Fruit fly (Drosophila melanogaster) whole organism, pupa: Measurements from ENCODE around the gene CG10486.

Experiments used
- CG10348 ChIP-seq: fragments of 200-800 bp; sonication (Bioruptor generic); IDR thresholded peaks from 2 replicates; pipeline ENCODE4 v1.3.6; 2022; ENCODE audit warnings: missing biosample characterization, missing genetic modification characterization
- CG12605 ChIP-seq: fragments of 200-800 bp; sonication (Bioruptor generic); IDR thresholded peaks from 2 replicates; pipeline ENCODE4 v1.3.6; 2022; ENCODE audit warnings: missing biosample characterization, missing genetic modification characterization
- CG13204 ChIP-seq: fragments of 200-800 bp; sonication (Bioruptor generic); optimal IDR thresholded peaks from 2 replicates; lab custom pipeline; 2018; ENCODE audit warnings: missing biosample characterization, mild to moderate bottlenecking, missing genetic modification characterization, moderate library complexity
- CG14655 ChIP-seq: fragments of 200-800 bp; sonication (Bioruptor generic); optimal IDR thresholded peaks from 3 replicates; lab custom pipeline; 2017; ENCODE audit warnings: mild to moderate bottlenecking, missing biosample characterization, missing genetic modification reagents, missing genetic modification characterization
- CG15710 ChIP-seq: fragments of 200-800 bp; sonication (Bioruptor generic); optimal IDR thresholded peaks from 2 replicates; lab custom pipeline; 2018; ENCODE audit warnings: missing biosample characterization, mild to moderate bottlenecking, missing genetic modification characterization, moderate library complexity
- CG17806 ChIP-seq: fragments of 200-800 bp; sonication (Bioruptor generic); optimal IDR thresholded peaks from 2 replicates; lab custom pipeline; 2018; ENCODE audit warnings: missing biosample characterization, mild to moderate bottlenecking, missing genetic modification characterization, moderate library complexity
- CG32121 ChIP-seq: fragments of 200-800 bp; sonication (Bioruptor generic); IDR thresholded peaks from 2 replicates; pipeline ENCODE4 v1.3.6; 2022; ENCODE audit warnings: missing biosample characterization, missing genetic modification characterization
- CG34367 ChIP-seq: fragments of 200-800 bp; sonication (Bioruptor generic); optimal IDR thresholded peaks from 2 replicates; lab custom pipeline; 2018; ENCODE audit warnings: missing biosample characterization, mild to moderate bottlenecking, missing genetic modification characterization
- CG4496 ChIP-seq: fragments of 200-800 bp; sonication (Bioruptor generic); IDR thresholded peaks from 3 replicates; pipeline ENCODE4 v1.3.6; 2022; ENCODE audit warnings: missing biosample characterization, missing genetic modification characterization
- CG8159 ChIP-seq: fragments of 200-800 bp; sonication (Bioruptor generic); optimal IDR thresholded peaks from 3 replicates; lab custom pipeline; 2018; ENCODE audit warnings: missing biosample characterization, mild to moderate bottlenecking, missing genetic modification characterization, moderate library complexity
- CG8301 ChIP-seq: fragments of 200-800 bp; sonication (Bioruptor generic); optimal IDR thresholded peaks from 2 replicates; lab custom pipeline; 2018; ENCODE audit warnings: missing biosample characterization, mild to moderate bottlenecking, missing genetic modification characterization
- CG9948 ChIP-seq: fragments of 200-800 bp; sonication (Bioruptor generic); optimal IDR thresholded peaks from 2 replicates; lab custom pipeline; 2018; ENCODE audit warnings: missing biosample characterization, mild to moderate bottlenecking, missing genetic modification characterization, moderate library complexity
- D1 ChIP-seq: fragments of 200-800 bp; sonication (Bioruptor generic); optimal IDR thresholded peaks from 2 replicates; lab custom pipeline; 2018; ENCODE audit warnings: missing biosample characterization, mild to moderate bottlenecking, missing genetic modification characterization, moderate library complexity
- EcR ChIP-seq: fragments of 200-800 bp; sonication (Bioruptor generic); optimal IDR thresholded peaks from 3 replicates; lab custom pipeline; 2019; ENCODE audit warnings: missing biosample characterization, missing genetic modification characterization, mild to moderate bottlenecking, moderate library complexity, missing genetic modification reagents
- Pif1A ChIP-seq: fragments of 200-800 bp; sonication (Bioruptor generic); optimal IDR thresholded peaks from 3 replicates; lab custom pipeline; 2016; ENCODE audit warnings: missing biosample characterization, missing genetic modification characterization
- Pif1B ChIP-seq: fragments of 200-800 bp; sonication (Bioruptor generic); optimal IDR thresholded peaks from 3 replicates; lab custom pipeline; 2016; ENCODE audit warnings: missing biosample characterization, missing genetic modification characterization
- Snoo ChIP-seq: fragments of 200-800 bp; sonication (Bioruptor generic); optimal IDR thresholded peaks from 3 replicates; lab custom pipeline; 2017; ENCODE audit warnings: missing biosample characterization, mild to moderate bottlenecking, missing genetic modification characterization, inconsistent platforms
- fd96Ca ChIP-seq: fragments of 200-800 bp; sonication (Bioruptor generic); IDR thresholded peaks from 3 replicates; pipeline ENCODE4 v1.3.6; 2022; ENCODE audit warnings: missing biosample characterization, missing genetic modification characterization
- gl ChIP-seq: fragments of 200-800 bp; sonication (Bioruptor generic); optimal IDR thresholded peaks from 2 replicates; lab custom pipeline; 2018; ENCODE audit warnings: missing biosample characterization, mild to moderate bottlenecking, missing genetic modification characterization
- rn ChIP-seq: fragments of 200-800 bp; sonication (Bioruptor generic); IDR thresholded peaks from 2 replicates; pipeline ENCODE4 v1.3.6; 2022; ENCODE audit warnings: missing biosample characterization, missing genetic modification characterization

The CG10486 gene

DNA sequence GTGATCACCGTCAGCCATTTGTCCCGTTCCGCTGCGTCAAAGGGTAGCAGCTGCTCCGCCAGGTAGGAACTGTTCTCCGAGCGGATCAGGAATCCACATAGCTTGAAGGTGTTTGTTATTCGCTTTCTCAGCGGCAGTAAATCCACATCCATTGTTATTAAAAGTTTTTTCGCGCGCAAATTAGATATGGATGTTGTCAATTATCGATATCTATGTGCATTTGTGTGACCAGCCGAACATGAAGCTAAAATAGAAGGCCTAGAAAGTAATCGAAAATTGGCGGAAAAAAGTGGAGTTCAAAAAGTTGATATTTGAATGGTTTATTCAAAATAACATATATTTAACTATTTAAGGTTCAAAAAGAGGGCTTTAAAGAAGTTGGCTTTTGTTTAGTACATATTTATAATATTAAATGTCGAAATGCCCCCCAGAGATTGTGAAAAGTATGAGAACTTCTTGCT lies 9.2 kb downstream of the CG10486 start, which contains the start of the genes PolE2 and CG5592:
Gene PolE2 (minus strand): TSS at position 208 of the 461 bp plus-strand sequence.
Gene CG5592 (plus strand): TSS at position 411 of the 461 bp plus-strand sequence.
- TF ChIP-seq fd96Ca (GFP tag; lab: Robert Waterston, UW) (no peak), CG32121 (GFP tag; lab: Robert Waterston, UW) (no peak), CG13204 (no peak), CG8159 (tag; lab: Kevin White, UChicago) (no peak), CG17806 (tag; lab: Kevin White, UChicago) (no peak)

DNA sequence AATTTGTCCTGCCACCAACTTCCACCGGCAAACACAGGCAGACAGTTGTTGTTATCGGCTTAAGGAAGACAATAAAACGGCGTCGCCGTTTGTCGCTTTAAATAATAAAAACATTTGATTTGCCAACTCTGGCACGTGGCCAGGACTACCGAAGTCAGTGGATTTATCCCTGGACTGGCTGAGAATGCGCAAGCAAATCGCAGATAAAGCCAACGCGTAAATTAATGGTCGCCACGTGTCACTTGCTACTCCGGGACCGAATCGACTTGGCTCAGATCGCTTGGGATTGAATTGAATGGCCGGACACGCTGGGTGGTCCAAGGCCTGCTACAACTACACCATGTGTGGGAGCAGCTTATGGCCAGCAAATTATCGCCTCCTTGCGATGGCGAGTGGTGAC lies 13.4 kb downstream of the CG10486 start:
- no peak for TF ChIP-seq CG32121 (GFP tag; lab: Robert Waterston, UW)
- no peak for TF ChIP-seq CG9948 (tag; lab: Kevin White, UChicago)
- TF ChIP-seq CG15710 (tag; lab: Kevin White, UChicago) = no peak
- no peak for TF ChIP-seq Pif1B (GFP tag; lab: Kevin White, UChicago)
- TF ChIP-seq CG10348 (GFP tag; lab: Robert Waterston, UW) = no peak
- TF ChIP-seq CG34367 (tag; lab: Kevin White, UChicago) = no peak
- no peak for TF ChIP-seq CG4496 (GFP tag; lab: Robert Waterston, UW)
- no peak for TF ChIP-seq EcR (GFP tag; lab: Kevin White, UChicago)

DNA sequence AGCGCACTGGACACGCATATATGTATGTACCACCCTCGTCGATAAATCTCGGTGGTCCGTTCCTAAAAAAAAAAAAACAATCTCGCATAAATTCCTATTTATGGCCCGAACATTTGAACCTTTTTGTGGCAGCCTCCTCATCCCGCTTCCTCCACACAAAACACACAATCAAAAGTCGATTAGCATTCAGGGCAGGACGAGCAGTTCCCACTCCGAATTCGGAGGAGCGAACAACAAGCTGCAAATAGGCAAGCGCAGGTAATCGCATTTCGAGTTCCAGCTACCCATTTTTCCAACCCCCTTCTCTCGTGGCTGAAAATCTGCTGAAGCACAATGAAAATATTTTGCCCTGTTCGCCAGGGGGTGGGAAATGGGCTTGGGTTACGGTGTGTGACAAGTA lies 14.7 kb downstream of the CG10486 start:
- TF ChIP-seq fd96Ca (GFP tag; lab: Robert Waterston, UW) = no peak
- no peak for TF ChIP-seq gl (tag; lab: Kevin White, UChicago)

DNA sequence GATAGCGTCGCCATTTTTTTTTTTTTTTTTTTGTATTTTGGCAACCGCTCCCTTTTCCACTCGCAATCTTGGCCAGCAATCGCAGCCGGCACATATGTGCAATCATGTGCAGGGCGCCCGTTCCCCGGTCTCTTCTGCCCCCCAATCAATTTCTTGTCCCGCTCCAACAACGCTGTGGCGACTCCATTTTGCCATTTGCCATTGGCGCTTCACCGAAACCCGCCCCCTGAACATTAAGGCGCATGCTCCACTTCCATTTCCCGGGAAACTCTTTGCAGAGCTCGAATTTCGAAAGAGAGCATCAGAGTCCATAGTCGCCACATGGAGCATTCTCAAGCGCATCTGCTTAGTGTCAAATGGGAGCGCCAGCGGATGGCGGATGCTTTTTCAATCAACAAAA lies 15.4 kb downstream of the CG10486 start:
- TF ChIP-seq D1 = no peak
- no peak for TF ChIP-seq CG8301 (tag; lab: Kevin White, UChicago)
- TF ChIP-seq rn (GFP tag; lab: Robert Waterston, UW) = no peak
- no peak for TF ChIP-seq CG34367 (tag; lab: Kevin White, UChicago)
- no peak for TF ChIP-seq CG8159 (tag; lab: Kevin White, UChicago)
- no peak for TF ChIP-seq fd96Ca (GFP tag; lab: Robert Waterston, UW)
- no peak for TF ChIP-seq CG4496 (GFP tag; lab: Robert Waterston, UW)
- no peak for TF ChIP-seq Pif1B (GFP tag; lab: Kevin White, UChicago)
- no peak for TF ChIP-seq CG17806 (tag; lab: Kevin White, UChicago)
- TF ChIP-seq Snoo (tag; lab: Kevin White, UChicago) = no peak
- TF ChIP-seq, all 21 proteins: peak for 0

DNA sequence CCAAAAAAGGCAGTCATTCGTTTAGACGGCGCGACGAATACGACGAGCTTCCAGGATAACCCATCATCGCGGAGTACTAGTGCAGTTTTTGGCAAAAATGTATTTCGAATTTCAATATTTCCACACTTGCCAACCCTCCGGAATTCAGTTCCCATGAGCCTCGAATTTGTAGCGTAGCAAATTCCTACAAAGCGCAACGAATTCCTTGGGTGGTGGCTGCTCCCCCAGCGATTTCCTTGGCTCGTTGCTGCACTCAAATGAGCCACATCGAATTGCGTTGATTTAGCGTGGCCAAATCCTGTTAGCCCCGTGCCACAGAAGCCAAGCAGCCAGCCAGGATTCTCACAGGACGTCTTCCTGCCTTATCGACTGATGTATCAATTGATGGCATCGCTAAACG lies 21.8 kb downstream of the CG10486 start:
- TF ChIP-seq EcR (GFP tag; lab: Kevin White, UChicago) (no peak), CG15710 (tag; lab: Kevin White, UChicago) (no peak), rn (GFP tag; lab: Robert Waterston, UW) (no peak), CG8159 (tag; lab: Kevin White, UChicago) (no peak), CG14655 (GFP tag; lab: Kevin White, UChicago) (no peak), CG9948 (tag; lab: Kevin White, UChicago) (no peak), CG8301 (tag; lab: Kevin White, UChicago) (no peak), Snoo (tag; lab: Kevin White, UChicago) (no peak), CG32121 (GFP tag; lab: Robert Waterston, UW) (no peak), CG4496 (GFP tag; lab: Robert Waterston, UW) (no peak), CG13204 (no peak), CG12605 (GFP tag; lab: Robert Waterston, UW) (no peak), Pif1A (GFP tag; lab: Kevin White, UChicago) (no peak), Pif1B (GFP tag; lab: Kevin White, UChicago) (no peak)
- TF ChIP-seq, all 21 proteins: peak for 0

DNA sequence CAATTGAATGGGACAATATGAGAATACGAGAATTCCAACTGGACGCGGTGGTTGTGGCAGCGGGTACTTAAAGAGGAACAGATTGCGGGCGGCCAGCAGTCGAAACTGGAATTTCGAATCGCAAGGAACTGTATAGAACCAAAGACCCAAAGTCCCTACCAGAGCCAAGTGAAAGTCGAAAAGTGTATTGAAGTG lies 24.4 kb downstream of the CG10486 start, which contains the start of gene CG13287:
Gene CG13287 (plus strand): TSS at position 96 of the 195 bp plus-strand sequence.
- no peak for TF ChIP-seq CG4496 (GFP tag; lab: Robert Waterston, UW)
- TF ChIP-seq CG9948 (tag; lab: Kevin White, UChicago) = no peak
- TF ChIP-seq CG12605 (GFP tag; lab: Robert Waterston, UW) = no peak

DNA sequence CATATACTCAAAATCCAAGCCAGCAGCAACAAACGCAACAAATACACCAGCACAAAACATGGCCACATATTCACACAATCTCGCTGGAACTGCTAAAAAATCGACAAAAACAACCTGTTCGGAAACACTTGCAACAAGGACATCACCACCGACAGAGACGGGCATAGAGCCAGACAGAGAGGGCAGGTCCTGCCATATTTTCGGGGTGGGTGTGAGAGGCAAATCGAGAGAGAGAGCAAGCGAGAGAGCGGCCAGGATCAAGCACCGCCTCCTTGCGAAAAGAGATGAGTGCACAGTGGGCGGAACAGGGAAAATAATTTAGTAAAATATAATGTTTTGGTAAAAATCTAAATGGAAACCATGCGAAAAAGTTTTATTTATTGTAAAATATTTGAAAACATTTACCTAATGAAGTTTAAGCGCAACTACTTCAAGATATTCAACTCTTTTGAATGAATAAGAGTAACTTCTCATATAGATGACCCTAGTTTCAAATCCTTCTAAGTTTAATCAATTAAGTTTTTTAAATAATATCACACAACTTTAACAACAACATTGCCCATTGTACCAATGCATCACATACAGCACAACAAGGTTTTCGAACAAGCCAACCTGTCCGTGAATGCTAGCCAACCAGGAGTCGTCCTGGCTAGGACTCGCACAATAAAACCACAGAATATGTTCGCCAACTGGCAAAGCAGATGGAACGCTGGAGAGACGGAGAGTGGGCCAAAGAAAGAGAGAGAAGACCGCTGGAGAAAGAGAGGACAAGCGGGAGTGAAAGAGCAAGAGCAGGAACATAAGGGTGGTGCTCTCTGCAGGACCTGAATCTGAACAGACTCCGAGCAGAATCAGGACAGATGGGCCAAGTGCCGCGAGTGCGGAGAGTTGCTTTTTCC lies 24.9 kb downstream of the CG10486 start:
- TF ChIP-seq CG17806 (tag; lab: Kevin White, UChicago) = no peak
- peak; percentile 20 for TF ChIP-seq Pif1A (GFP tag; lab: Kevin White, UChicago)
